Fruit fly (Drosophila melanogaster): Measurements from ENCODE around the gene CG14642.

Gene CG14642

dm6 chr3R:4246578-4247070 lies 4.1 kb upstream of the CG14642 start, which contains the start of gene TwdlF:
TwdlF (plus strand) TSS chr3R:4247020.
- TF ChIP-seq CG17801 (GFP tag; optimal IDR thresholded peaks at IDR 0.05; ENCODE audit: partially characterized antibody): no peak

- no peak for TF ChIP-seq CG17801 (GFP tag; optimal IDR thresholded peaks at IDR 0.05; ENCODE audit: partially characterized antibody)
These were observed 801 bp upstream of the CG14642 start, which contains the start of gene CG34305 for dm6 chr3R:4243096-4243940. CG34305 (minus strand) TSS chr3R:4243146.

- TF ChIP-seq CG17801 (GFP tag; optimal IDR thresholded peaks at IDR 0.05; ENCODE audit: partially characterized antibody): no peak
These were observed 741 bp downstream of the CG14642 start for dm6 chr3R:4241776-4242175.

dm6 chr3R:4236534-4236933 lies 6.0 kb downstream of the CG14642 start:
- TF ChIP-seq CG17801 (GFP tag; optimal IDR thresholded peaks at IDR 0.05; ENCODE audit: partially characterized antibody): no peak

- no peak for TF ChIP-seq CG17801 (GFP tag; optimal IDR thresholded peaks at IDR 0.05; ENCODE audit: partially characterized antibody)
These were observed 7.4 kb downstream of the CG14642 start, which contains the start of gene Gel for dm6 chr3R:4234991-4235553. Gel (plus strand) TSS chr3R:4235217.

dm6 chr3R:4233018-4233385 lies 9.5 kb downstream of the CG14642 start, which contains the start of gene abs:
abs (plus strand) TSS chr3R:4233047.
- TF ChIP-seq CG17801 (GFP tag; optimal IDR thresholded peaks at IDR 0.05; ENCODE audit: partially characterized antibody): no peak

dm6 chr3R:4232139-4233017 lies 10.1 kb downstream of the CG14642 start, which contains the start of gene CG14641:
CG14641 (minus strand) TSS chr3R:4232342.
- no peak for TF ChIP-seq CG17801 (GFP tag; optimal IDR thresholded peaks at IDR 0.05; ENCODE audit: partially characterized antibody)

- TF ChIP-seq CG17801 (GFP tag; optimal IDR thresholded peaks at IDR 0.05; ENCODE audit: partially characterized antibody): peak; percentile 86
These were observed 13.3 kb downstream of the CG14642 start, which contains the start of gene DhpD for dm6 chr3R:4229137-4229764. DhpD (minus strand) TSS chr3R:4229238.

dm6 chr3R:4228426-4228825 lies 14.1 kb downstream of the CG14642 start:
- TF ChIP-seq CG17801 (GFP tag; optimal IDR thresholded peaks at IDR 0.05; ENCODE audit: partially characterized antibody): no peak

- TF ChIP-seq CG17801 (GFP tag; optimal IDR thresholded peaks at IDR 0.05; ENCODE audit: partially characterized antibody): peak; percentile 63
These were observed 21.7 kb downstream of the CG14642 start for dm6 chr3R:4220780-4221179.

dm6 chr3R:4220030-4220429 lies 22.5 kb downstream of the CG14642 start, which contains the start of gene CG31516:
CG31516 (minus strand) TSS chr3R:4220130.
- TF ChIP-seq CG17801 (GFP tag; optimal IDR thresholded peaks at IDR 0.05; ENCODE audit: partially characterized antibody): no peak

- TF ChIP-seq CG17801 (GFP tag; optimal IDR thresholded peaks at IDR 0.05; ENCODE audit: partially characterized antibody): peak; percentile 33
These were observed 27.1 kb downstream of the CG14642 start, which contains the start of gene CG14636 for dm6 chr3R:4215264-4215993. CG14636 (minus strand) TSS chr3R:4215314.

- no peak for TF ChIP-seq CG17801 (GFP tag; optimal IDR thresholded peaks at IDR 0.05; ENCODE audit: partially characterized antibody)
These were observed 27.9 kb downstream of the CG14642 start for dm6 chr3R:4214601-4215000.

dm6 chr3R:4214038-4214437 lies 28.5 kb downstream of the CG14642 start:
- TF ChIP-seq CG17801 (GFP tag; optimal IDR thresholded peaks at IDR 0.05; ENCODE audit: partially characterized antibody): no peak
